Worm (Caenorhabditis elegans) whole organism, L3 larva: ENCODE measurements around the gene srd-58.
A peak's percentile ranks its signal among the peaks of the same experiment; 100 is the strongest.

Source experiments
- R02D3.7 ChIP-seq: fragments of 150-350 bp; optimal IDR thresholded peaks from 2 replicates; lab custom pipeline; 2014; ENCODE audit warnings: missing biosample characterization, missing genetic modification characterization
- aly-2 ChIP-seq: fragments of 150-350 bp; optimal IDR thresholded peaks from 2 replicates; lab custom pipeline; 2014; ENCODE audit warnings: missing biosample characterization, missing genetic modification characterization
- ama-1 ChIP-seq: fragments of 150-350 bp; optimal IDR thresholded peaks from 2 replicates; lab custom pipeline; 2018
- ceh-28 ChIP-seq: fragments of 150-350 bp; optimal IDR thresholded peaks from 2 replicates; lab custom pipeline; 2014; ENCODE audit warnings: missing biosample characterization, missing genetic modification reagents, missing genetic modification characterization
- ceh-9 ChIP-seq: sonication (generic microtip); optimal IDR thresholded peaks from 2 replicates; lab custom pipeline; 2018; ENCODE audit warnings: missing biosample characterization, missing genetic modification characterization
- daf-12 ChIP-seq: fragments of 150-350 bp; optimal IDR thresholded peaks from 2 replicates; lab custom pipeline; 2014; ENCODE audit warnings: missing biosample characterization, missing genetic modification reagents, missing genetic modification characterization
- egl-27 ChIP-seq: sonication (generic microtip); optimal IDR thresholded peaks from 4 replicates; lab custom pipeline; 2017; ENCODE audit warnings: missing biosample characterization, missing genetic modification reagents, missing genetic modification characterization
- egl-5 ChIP-seq: fragments of 150-350 bp; optimal IDR thresholded peaks from 2 replicates; lab custom pipeline; 2017; ENCODE audit warnings: missing biosample characterization, missing genetic modification reagents, missing genetic modification characterization, inconsistent platforms
- elt-2 ChIP-seq: sonication (generic microtip); optimal IDR thresholded peaks from 2 replicates; lab custom pipeline; 2016; ENCODE audit warnings: missing genetic modification reagents, mild to moderate bottlenecking, missing genetic modification characterization, missing compliant biosample characterization
- elt-3 ChIP-seq, 3 experiments: fragments of 150-350 bp in 1 of 3; sonication (generic microtip) in 2 of 3; optimal IDR thresholded peaks; 2 replicates in 2 of 3; 4 replicates in 1 of 3; lab custom pipeline; 2014 to 2017; ENCODE audit warnings: missing biosample characterization in 3 of 3, missing genetic modification characterization in 3 of 3
- eor-1 ChIP-seq, 2 experiments: fragments of 150-350 bp; optimal IDR thresholded peaks; 2 replicates each; lab custom pipeline; 2014 to 2018; ENCODE audit warnings: missing biosample characterization in 2 of 2, missing genetic modification characterization in 2 of 2
- fkh-10 ChIP-seq: sonication (generic microtip); optimal IDR thresholded peaks from 2 replicates; lab custom pipeline; 2017; ENCODE audit warnings: missing biosample characterization, missing genetic modification reagents, missing genetic modification characterization
- fkh-2 ChIP-seq: fragments of 150-350 bp; optimal IDR thresholded peaks from 2 replicates; lab custom pipeline; 2014; ENCODE audit warnings: missing biosample characterization, missing genetic modification reagents, missing genetic modification characterization
- hmg-11 ChIP-seq: sonication (generic microtip); optimal IDR thresholded peaks from 2 replicates; lab custom pipeline; 2016; ENCODE audit warnings: missing genetic modification characterization, missing compliant biosample characterization
- jun-1 ChIP-seq: fragments of 150-350 bp; optimal IDR thresholded peaks from 2 replicates; lab custom pipeline; 2014; ENCODE audit warnings: missing biosample characterization, missing genetic modification reagents, missing genetic modification characterization
- lsy-12 ChIP-seq: sonication (generic microtip); optimal IDR thresholded peaks from 2 replicates; lab custom pipeline; 2016; ENCODE audit warnings: mild to moderate bottlenecking, missing genetic modification characterization, missing compliant biosample characterization
- mdl-1 ChIP-seq: fragments of 150-350 bp; optimal IDR thresholded peaks from 2 replicates; lab custom pipeline; 2014; ENCODE audit warnings: missing biosample characterization, missing genetic modification characterization
- mml-1 ChIP-seq: fragments of 150-350 bp; sonication (generic microtip); optimal IDR thresholded peaks from 3 replicates; lab custom pipeline; 2014; ENCODE audit warnings: missing biosample characterization, missing genetic modification characterization
- nhr-23 ChIP-seq: fragments of 150-350 bp; optimal IDR thresholded peaks from 2 replicates; lab custom pipeline; 2014; ENCODE audit warnings: missing biosample characterization, missing genetic modification reagents, missing genetic modification characterization
- nhr-25 ChIP-seq: sonication (generic microtip); optimal IDR thresholded peaks from 2 replicates; lab custom pipeline; 2017; ENCODE audit warnings: missing biosample characterization, missing genetic modification characterization
- nhr-28 ChIP-seq: fragments of 150-350 bp; optimal IDR thresholded peaks from 2 replicates; lab custom pipeline; 2014; ENCODE audit warnings: missing biosample characterization, missing genetic modification characterization
- nhr-43 ChIP-seq: sonication (generic microtip); optimal IDR thresholded peaks from 2 replicates; lab custom pipeline; 2016; ENCODE audit warnings: mild to moderate bottlenecking, missing genetic modification characterization, missing compliant biosample characterization; ENCODE audit not compliant: poor library complexity, severe bottlenecking
- pha-4 ChIP-seq: fragments of 150-350 bp; optimal IDR thresholded peaks from 2 replicates; lab custom pipeline; 2014; ENCODE audit warnings: missing biosample characterization, missing genetic modification reagents, missing genetic modification characterization
- pqm-1 ChIP-seq: fragments of 150-350 bp; optimal IDR thresholded peaks from 2 replicates; lab custom pipeline; 2017; ENCODE audit warnings: missing biosample characterization, missing genetic modification characterization, inconsistent platforms
- snpc-4 ChIP-seq: fragments of 150-350 bp; optimal IDR thresholded peaks from 2 replicates; lab custom pipeline; 2014; ENCODE audit warnings: missing biosample characterization, missing genetic modification characterization
- tbx-2 ChIP-seq: sonication (generic microtip); optimal IDR thresholded peaks from 2 replicates; lab custom pipeline; 2016; ENCODE audit warnings: mild to moderate bottlenecking, missing genetic modification characterization, missing compliant biosample characterization
- unc-39 ChIP-seq: sonication (generic microtip); optimal IDR thresholded peaks from 4 replicates; lab custom pipeline; 2017; ENCODE audit warnings: missing biosample characterization, missing genetic modification characterization
- unc-62 ChIP-seq: fragments of 150-350 bp; sonication (generic microtip); optimal IDR thresholded peaks from 4 replicates; lab custom pipeline; 2014; ENCODE audit warnings: missing biosample characterization, missing genetic modification reagents, missing genetic modification characterization
- ztf-4 ChIP-seq: fragments of 150-350 bp; optimal IDR thresholded peaks from 2 replicates; lab custom pipeline; 2014; ENCODE audit warnings: missing biosample characterization, missing genetic modification characterization

The srd-58 gene

DNA sequence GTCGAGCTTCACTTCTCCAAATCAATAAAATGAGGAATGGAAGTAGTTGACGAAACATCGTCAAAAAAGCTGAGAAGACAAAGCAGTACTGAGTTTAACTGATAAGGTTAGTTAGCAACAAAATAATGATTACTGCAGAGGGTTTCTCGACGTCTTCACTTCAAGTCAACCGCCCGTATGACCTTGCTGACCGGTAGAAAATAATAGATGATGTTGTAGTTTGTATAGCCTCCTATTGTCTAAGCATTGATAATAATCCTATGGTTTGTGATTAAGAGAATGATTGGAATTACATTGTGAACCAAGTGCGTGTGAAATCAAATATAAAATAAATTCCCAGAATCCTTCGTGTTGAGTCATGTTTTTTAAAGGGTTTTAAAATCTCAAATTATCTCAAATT lies 5.5 kb downstream of the srd-58 start, which contains the start of gene E04F6.6:
Gene E04F6.6 (minus strand): TSS at position 258 of the 400 bp plus-strand sequence.
- TF ChIP-seq hmg-11: no peak
- TF ChIP-seq nhr-25 (tag; lab: Kevin White, UChicago): peak; percentile 16
- TF ChIP-seq fkh-2 (tag; lab: Kevin White, UChicago): no peak

DNA sequence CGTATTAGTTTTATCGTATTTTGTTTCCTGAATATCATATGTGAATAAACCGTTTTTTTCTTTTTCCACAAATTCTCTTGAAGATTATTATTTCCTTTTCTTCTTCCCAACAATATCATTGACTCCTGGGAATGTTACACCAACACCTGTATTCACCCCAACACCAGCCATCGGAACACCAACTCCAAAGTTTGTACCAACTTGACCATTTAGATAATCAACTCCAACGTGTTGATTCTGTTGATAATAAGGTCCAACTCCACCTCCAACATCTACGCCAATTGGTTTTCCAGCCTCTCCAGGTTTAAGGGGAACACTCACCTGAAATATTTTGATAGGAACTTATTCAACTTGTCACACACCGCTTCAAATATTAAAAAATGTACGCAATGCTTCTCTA lies 7.4 kb downstream of the srd-58 start:
- no peak for TF ChIP-seq ceh-28 (tag; lab: Kevin White, UChicago)
- TF ChIP-seq pqm-1 (tag; lab: Kevin White, UChicago): peak; percentile 8
- TF ChIP-seq egl-5 (tag; lab: Kevin White, UChicago): no peak
- no peak for TF ChIP-seq nhr-28 (tag; lab: Kevin White, UChicago)
- no peak for TF ChIP-seq lsy-12
- no peak for TF ChIP-seq eor-1 (tag; optimal IDR thresholded peaks at IDR 0.05; lab: Kevin White, UChicago)
- TF ChIP-seq jun-1 (tag; lab: Kevin White, UChicago): no peak
- no peak for TF ChIP-seq nhr-23
- no peak for TF ChIP-seq nhr-43 (tag; lab: Kevin White, UChicago)
- peak; percentile 8 for TF ChIP-seq elt-2

DNA sequence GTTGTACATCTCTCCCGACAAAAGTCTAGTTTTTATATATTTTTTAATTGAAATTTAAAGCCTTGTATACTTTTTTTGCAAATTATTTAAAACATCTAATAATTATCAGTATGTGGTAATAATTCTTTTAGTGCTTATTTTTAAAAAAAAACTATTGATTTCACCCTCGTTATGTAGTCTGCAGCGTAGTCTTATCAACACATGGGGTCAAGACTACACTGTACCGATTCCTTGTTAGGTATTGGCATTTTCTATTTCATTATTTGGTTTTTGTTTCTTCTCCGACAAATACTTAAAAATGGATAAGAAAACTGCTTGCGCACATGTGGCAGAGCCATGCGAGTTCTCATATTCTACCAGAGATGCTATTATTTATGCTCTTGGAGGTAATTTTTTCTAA lies 8.8 kb downstream of the srd-58 start, which contains the start of gene maoc-1:
Gene maoc-1 (plus strand): TSS at position 237 of the 400 bp plus-strand sequence.
- TF ChIP-seq R02D3.7: no peak
- peak; percentile 74 for TF ChIP-seq pqm-1 (tag; lab: Kevin White, UChicago)
- TF ChIP-seq nhr-23: no peak
- TF ChIP-seq elt-2: peak; percentile 69
- TF ChIP-seq pha-4: peak; percentile 41

DNA sequence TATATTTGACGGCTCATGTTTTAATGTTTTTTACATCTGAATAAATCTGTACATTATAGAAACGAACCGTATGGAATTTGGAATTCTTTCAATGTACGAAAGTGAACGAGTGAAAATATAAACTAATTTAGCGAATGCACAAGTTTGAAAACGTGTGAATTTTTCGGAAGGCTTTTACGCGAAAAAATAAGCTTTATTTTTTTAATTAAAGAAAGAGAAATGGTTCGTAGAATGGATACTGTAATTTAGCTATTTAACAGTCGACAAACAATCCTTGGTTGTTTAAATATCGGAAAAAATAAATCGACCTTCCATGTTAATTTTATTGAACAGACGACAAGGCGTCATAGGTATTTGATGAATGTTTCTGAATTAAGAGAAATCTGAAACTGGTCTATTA lies 9.3 kb downstream of the srd-58 start, which contains the start of gene acdh-12:
Gene acdh-12 (minus strand): TSS at position 101 of the 400 bp plus-strand sequence.
- TF ChIP-seq mdl-1 (no peak), snpc-4 (no peak), nhr-43 (tag; lab: Kevin White, UChicago) (no peak), hmg-11 (no peak), pqm-1 (tag; lab: Kevin White, UChicago) (no peak), nhr-25 (tag; lab: Kevin White, UChicago) (no peak)
- TF ChIP-seq, all 47 proteins: peak for 0

DNA sequence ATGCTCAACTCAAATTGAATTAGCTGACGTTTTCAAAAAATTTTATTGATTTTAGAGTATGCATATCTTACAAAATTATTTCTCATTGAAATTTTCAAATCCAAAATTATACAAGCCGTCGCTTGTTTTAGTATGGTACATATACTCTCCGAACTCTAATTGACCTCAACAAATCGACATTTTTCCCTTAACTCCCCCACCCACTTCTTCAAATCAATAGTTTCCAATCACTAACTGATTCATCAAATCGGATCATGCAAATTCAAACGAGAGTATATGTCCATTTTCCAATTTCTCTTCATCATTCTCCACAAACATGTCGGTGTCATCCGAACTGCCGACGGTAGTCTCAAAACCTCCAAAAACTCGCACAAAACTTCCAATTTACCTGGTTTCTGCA lies 15.7 kb downstream of the srd-58 start, which contains the start of gene E04F6.4:
Gene E04F6.4 (plus strand): TSS at position 301 of the 400 bp plus-strand sequence.
- no peak for TF ChIP-seq tbx-2 (tag; lab: Kevin White, UChicago)
- TF ChIP-seq jun-1 (tag; lab: Kevin White, UChicago): no peak
- no peak for TF ChIP-seq elt-3 (tag; optimal IDR thresholded peaks at IDR 0.05; lab: Kevin White, UChicago)
- no peak for TF ChIP-seq daf-12 (tag; lab: Kevin White, UChicago)
- TF ChIP-seq egl-27 (tag; lab: Kevin White, UChicago): no peak
- no peak for TF ChIP-seq mdl-1
- no peak for TF ChIP-seq ztf-4
- no peak for TF ChIP-seq ceh-9 (tag; lab: Kevin White, UChicago)
- TF ChIP-seq eor-1 (tag; optimal IDR thresholded peaks at IDR 0.05; lab: Kevin White, UChicago): no peak
- TF ChIP-seq fkh-2 (tag; lab: Kevin White, UChicago): no peak

DNA sequence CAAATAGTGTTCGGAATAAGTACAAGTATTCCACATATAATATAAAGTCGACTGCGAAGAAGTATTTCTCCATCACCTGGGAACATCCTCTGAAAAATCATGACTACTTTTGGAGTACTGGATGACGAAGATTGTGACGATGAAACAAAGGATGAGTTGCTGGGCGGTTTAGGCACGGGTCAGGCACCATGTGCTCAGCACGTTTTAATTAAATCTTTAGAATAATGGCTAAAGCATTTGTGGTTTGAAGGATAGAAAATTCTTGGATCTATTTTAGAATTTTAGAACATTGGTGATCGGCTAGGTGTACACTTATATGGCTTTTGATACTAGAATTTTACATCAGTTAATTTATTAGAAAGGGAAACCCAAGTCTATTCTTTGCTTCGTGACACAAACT lies 17.7 kb downstream of the srd-58 start, which contains the start of gene C27H5.6:
Gene C27H5.6 (minus strand): TSS at position 101 of the 400 bp plus-strand sequence.
- TF ChIP-seq nhr-23 (no peak), elt-2 (no peak), egl-27 (tag; lab: Kevin White, UChicago) (no peak), jun-1 (tag; lab: Kevin White, UChicago) (no peak), ama-1 (lab: Kevin White, UChicago) (no peak), unc-62 (GFP tag; lab: Kevin White, UChicago) (no peak), mml-1 (tag; lab: Kevin White, UChicago) (no peak), aly-2 (tag; lab: Kevin White, UChicago) (no peak), fkh-10 (GFP tag; lab: Kevin White, UChicago) (no peak), pqm-1 (tag; lab: Kevin White, UChicago) (no peak), egl-5 (tag; lab: Kevin White, UChicago) (no peak), unc-39 (tag; lab: Kevin White, UChicago) (no peak), eor-1 (tag; optimal IDR thresholded peaks at IDR 0.05; lab: Kevin White, UChicago) (no peak)
- TF ChIP-seq, all 47 proteins: peak for 0
